Worm (Caenorhabditis elegans) whole organism, L4 larva: ENCODE measurements around the gene alh-5.

Experiments
- D1046.2 ChIP-seq: fragments of 200-800 bp; sonication (Bioruptor generic); IDR thresholded peaks from 2 replicates; pipeline ENCODE4 v1.3.6; 2022; ENCODE audit warnings: missing genetic modification characterization, missing compliant biosample characterization
- F49E8.2 ChIP-seq: sonication (generic microtip); optimal IDR thresholded peaks from 2 replicates; lab custom pipeline; 2016; ENCODE audit warnings: missing compliant biosample characterization, mild to moderate bottlenecking, missing genetic modification characterization, borderline replicate concordance
- Y75B8A.6 ChIP-seq: fragments of 200-800 bp; sonication (Bioruptor generic); IDR thresholded peaks from 2 replicates; pipeline ENCODE4 v1.3.6; 2022; ENCODE audit warnings: missing genetic modification reagents, missing genetic modification characterization, missing compliant biosample characterization
- aha-1 ChIP-seq: fragments of 150-350 bp; peaks from one replicate; lab custom pipeline; 2014; ENCODE audit warnings: missing biosample characterization, missing genetic modification characterization
- ama-1 ChIP-seq: fragments of 150-350 bp; optimal IDR thresholded peaks from 2 replicates; lab custom pipeline; 2014; ENCODE audit warnings: inconsistent platforms, mixed read lengths
- arid-1 ChIP-seq: fragments of 200-800 bp; sonication (Bioruptor generic); conservative IDR thresholded peaks from 2 replicates; pipeline ENCODE4 v1.3.6; 2022; ENCODE audit warnings: missing genetic modification reagents, missing genetic modification characterization, missing compliant biosample characterization
- attf-4 ChIP-seq: sonication (generic microtip); optimal IDR thresholded peaks from 3 replicates; lab custom pipeline; 2017; ENCODE audit warnings: missing biosample characterization, missing genetic modification characterization
- ceh-82 ChIP-seq: sonication (generic microtip); optimal IDR thresholded peaks from 2 replicates; lab custom pipeline; 2017; ENCODE audit warnings: missing biosample characterization, missing genetic modification characterization
- ctbp-1 ChIP-seq: fragments of 200-800 bp; sonication (Bioruptor generic); IDR thresholded peaks from 2 replicates; pipeline ENCODE4 v1.3.6; 2022; ENCODE audit warnings: missing genetic modification reagents, missing genetic modification characterization, missing compliant biosample characterization
- daf-12 ChIP-seq: fragments of 150-350 bp; optimal IDR thresholded peaks from 2 replicates; lab custom pipeline; 2014; ENCODE audit warnings: missing biosample characterization, missing genetic modification reagents, missing genetic modification characterization
- dpl-1 ChIP-seq: fragments of 150-350 bp; optimal IDR thresholded peaks from 2 replicates; lab custom pipeline; 2014; ENCODE audit warnings: missing biosample characterization, missing genetic modification reagents, missing genetic modification characterization
- duxl-1 ChIP-seq: sonication (generic microtip); optimal IDR thresholded peaks from 2 replicates; lab custom pipeline; 2016; ENCODE audit warnings: mild to moderate bottlenecking, missing genetic modification characterization, moderate library complexity, missing compliant biosample characterization; ENCODE audit not compliant: poor library complexity
- egl-27 ChIP-seq: sonication (generic microtip); optimal IDR thresholded peaks from 3 replicates; lab custom pipeline; 2017; ENCODE audit warnings: missing biosample characterization, missing genetic modification reagents, missing genetic modification characterization
- fkh-10 ChIP-seq: fragments of 150-350 bp; optimal IDR thresholded peaks from 2 replicates; lab custom pipeline; 2014; ENCODE audit warnings: missing biosample characterization, missing genetic modification reagents, missing genetic modification characterization
- fos-1 ChIP-seq: fragments of 150-350 bp; optimal IDR thresholded peaks from 2 replicates; lab custom pipeline; 2014; ENCODE audit warnings: missing biosample characterization, missing genetic modification characterization
- gei-8 ChIP-seq: fragments of 200-800 bp; sonication (Bioruptor generic); optimal IDR thresholded peaks from 2 replicates; lab custom pipeline; 2018; ENCODE audit warnings: mild to moderate bottlenecking, missing genetic modification characterization, missing compliant biosample characterization
- hlh-11 ChIP-seq: fragments of 200-800 bp; sonication (Bioruptor generic); optimal IDR thresholded peaks from 2 replicates; lab custom pipeline; 2018; ENCODE audit warnings: mild to moderate bottlenecking, missing genetic modification characterization, missing compliant biosample characterization
- jun-1 ChIP-seq: fragments of 150-350 bp; optimal IDR thresholded peaks from 2 replicates; lab custom pipeline; 2014; ENCODE audit warnings: missing biosample characterization, missing genetic modification reagents, missing genetic modification characterization
- lin-1 ChIP-seq: fragments of 200-800 bp; sonication (Bioruptor generic); IDR thresholded peaks from 2 replicates; pipeline ENCODE4 v1.3.6; 2022; ENCODE audit warnings: missing genetic modification reagents, missing genetic modification characterization, missing compliant biosample characterization
- lin-15B ChIP-seq: fragments of 150-350 bp; sonication (generic microtip); optimal IDR thresholded peaks from 3 replicates; lab custom pipeline; 2014; ENCODE audit warnings: missing biosample characterization, missing genetic modification characterization
- lin-29 ChIP-seq: fragments of 200-800 bp; sonication (Bioruptor generic); IDR thresholded peaks from 2 replicates; pipeline ENCODE4 v1.3.6; 2022; ENCODE audit warnings: missing genetic modification reagents, missing genetic modification characterization, missing compliant biosample characterization
- lin-38 ChIP-seq: fragments of 200-800 bp; sonication (Bioruptor generic); IDR thresholded peaks from 2 replicates; pipeline ENCODE4 v1.3.6; 2022; ENCODE audit warnings: missing genetic modification reagents, missing genetic modification characterization, missing compliant biosample characterization
- lsy-2 ChIP-seq, 2 experiments: fragments of 150-350 bp in 1 of 2; sonication (generic microtip) in 1 of 2; optimal IDR thresholded peaks; 2 replicates each; lab custom pipeline; 2014 to 2017; ENCODE audit warnings: missing biosample characterization in 2 of 2, missing genetic modification characterization in 2 of 2
- madf-9 ChIP-seq: fragments of 200-800 bp; sonication (Bioruptor generic); conservative IDR thresholded peaks from 2 replicates; pipeline ENCODE4 v1.3.6; 2022; ENCODE audit warnings: missing genetic modification reagents, missing genetic modification characterization, missing compliant biosample characterization
- mdt-29 ChIP-seq: fragments of 200-800 bp; sonication (Bioruptor generic); IDR thresholded peaks from 2 replicates; pipeline ENCODE4 v1.3.6; 2022; ENCODE audit warnings: missing genetic modification reagents, missing genetic modification characterization, missing compliant biosample characterization
- mes-2 ChIP-seq: sonication (generic microtip); optimal IDR thresholded peaks from 2 replicates; lab custom pipeline; 2016; ENCODE audit warnings: missing genotype, mild to moderate bottlenecking, missing genetic modification characterization, missing compliant biosample characterization; ENCODE audit not compliant: poor library complexity, severe bottlenecking
- mxl-2 ChIP-seq: fragments of 200-800 bp; sonication (Bioruptor generic); conservative IDR thresholded peaks from 2 replicates; pipeline ENCODE4 v1.3.6; 2022; ENCODE audit warnings: missing genetic modification reagents, missing genetic modification characterization, missing compliant biosample characterization
- mxl-3 ChIP-seq: fragments of 200-800 bp; sonication (Bioruptor generic); optimal IDR thresholded peaks from 2 replicates; lab custom pipeline; 2018; ENCODE audit warnings: mild to moderate bottlenecking, missing genetic modification characterization, missing compliant biosample characterization
- nhr-11 ChIP-seq: fragments of 150-350 bp; optimal IDR thresholded peaks from 2 replicates; lab custom pipeline; 2014; ENCODE audit warnings: missing biosample characterization, missing genetic modification characterization
- nhr-48 ChIP-seq: sonication (generic microtip); optimal IDR thresholded peaks from 2 replicates; lab custom pipeline; 2016; ENCODE audit warnings: mild to moderate bottlenecking, missing genetic modification characterization, missing compliant biosample characterization
- set-16 ChIP-seq: fragments of 200-800 bp; sonication (Bioruptor generic); IDR thresholded peaks from 2 replicates; pipeline ENCODE4 v1.3.6; 2022; ENCODE audit warnings: missing genetic modification reagents, missing genetic modification characterization, missing compliant biosample characterization
- snpc-4 ChIP-seq: fragments of 150-350 bp; optimal IDR thresholded peaks from 2 replicates; lab custom pipeline; 2014; ENCODE audit warnings: missing biosample characterization, missing genetic modification characterization
- tag-97 ChIP-seq: fragments of 200-800 bp; sonication (Bioruptor generic); IDR thresholded peaks from 2 replicates; pipeline ENCODE4 v1.3.6; 2022; ENCODE audit warnings: missing genetic modification characterization, missing compliant biosample characterization
- unc-62 ChIP-seq, 3 experiments: fragments of 150-350 bp in 1 of 3; sonication (generic microtip); optimal IDR thresholded peaks in 2 of 3; peaks in 1 of 3; 1 replicate in 1 of 3; 2 replicates in 2 of 3; lab custom pipeline; 2014 to 2017; ENCODE audit warnings: missing biosample characterization in 3 of 3, missing genetic modification characterization in 3 of 3, missing genetic modification reagents in 3 of 3, missing genotype in 1 of 3
- zfp-3 ChIP-seq: fragments of 200-800 bp; sonication (Bioruptor generic); conservative IDR thresholded peaks from 2 replicates; pipeline ENCODE4 v1.3.6; 2022; ENCODE audit warnings: missing genetic modification reagents, missing genetic modification characterization, missing compliant biosample characterization
- zip-11 ChIP-seq: fragments of 200-800 bp; sonication (Bioruptor generic); IDR thresholded peaks from 2 replicates; pipeline ENCODE4 v1.3.6; 2022; ENCODE audit warnings: missing genetic modification characterization, missing compliant biosample characterization

Gene alh-5

ce11 chrV:2022374-2022773 is 23.0 kb upstream of the alh-5 start, which contains the start of gene F59A7.5:
F59A7.5 (plus strand) TSS chrV:2022674.
- TF ChIP-seq lin-15B (tag; lab: Kevin White, UChicago) (no peak), ceh-82 (no peak), gei-8 (GFP tag; lab: Kevin White, UChicago) (no peak), lin-29 (GFP tag; lab: Robert Waterston, UW) (no peak), unc-62 (GFP tag; optimal IDR thresholded peaks at IDR 0.05 in 1 of 2; lab: Kevin White, UChicago) (peak in 1 of 2 experiments; percentile 13), unc-62 (tag; optimal IDR thresholded peaks at IDR 0.05; lab: Kevin White, UChicago) (no peak)
- TF ChIP-seq, all 104 proteins: peak for 1

ce11 chrV:2021283-2021682 is 21.9 kb upstream of the alh-5 start:
- TF ChIP-seq hlh-11 (tag; lab: Kevin White, UChicago), result no peak
- TF ChIP-seq madf-9 (GFP tag; lab: Robert Waterston, UW), result no peak
- TF ChIP-seq D1046.2 (GFP tag; lab: Robert Waterston, UW), result no peak
- no peak for TF ChIP-seq mxl-2
- TF ChIP-seq ama-1, result no peak
- TF ChIP-seq nhr-11 (tag; lab: Kevin White, UChicago), result no peak
- no peak for TF ChIP-seq ctbp-1
- no peak for TF ChIP-seq mes-2 (tag; lab: Kevin White, UChicago)
- no peak for TF ChIP-seq fos-1
- TF ChIP-seq nhr-48 (tag; lab: Kevin White, UChicago), result no peak
- no peak for TF ChIP-seq attf-4 (tag; lab: Kevin White, UChicago)
- TF ChIP-seq arid-1 (GFP tag; lab: Robert Waterston, UW), result no peak
- no peak for TF ChIP-seq F49E8.2
- TF ChIP-seq lin-1 (GFP tag; lab: Robert Waterston, UW), result no peak

- TF ChIP-seq egl-27 (tag; lab: Kevin White, UChicago) (no peak), duxl-1 (tag; lab: Kevin White, UChicago) (no peak), fkh-10 (GFP tag; lab: Kevin White, UChicago) (no peak), mxl-3 (GFP tag; lab: Kevin White, UChicago) (no peak), set-16 (GFP tag; lab: Robert Waterston, UW) (no peak), lin-1 (GFP tag; lab: Robert Waterston, UW) (no peak), nhr-11 (tag; lab: Kevin White, UChicago) (no peak), Y75B8A.6 (GFP tag; lab: Robert Waterston, UW) (no peak), zip-11 (GFP tag; lab: Robert Waterston, UW) (no peak), zfp-3 (no peak), lsy-2 (tag; optimal IDR thresholded peaks at IDR 0.05; lab: Kevin White, UChicago) (no peak), mdt-29 (GFP tag; lab: Robert Waterston, UW) (no peak), lin-38 (GFP tag; lab: Robert Waterston, UW) (no peak), dpl-1 (GFP tag; lab: Kevin White, UChicago) (no peak), snpc-4 (tag; lab: Kevin White, UChicago) (no peak), daf-12 (tag; lab: Kevin White, UChicago) (no peak), tag-97 (GFP tag; lab: Robert Waterston, UW) (no peak)
These were observed 19.3 kb upstream of the alh-5 start, which contains the start of gene F59A7.14 for ce11 chrV:2018689-2019088. F59A7.14 (plus strand) TSS chrV:2018989.

DNA sequence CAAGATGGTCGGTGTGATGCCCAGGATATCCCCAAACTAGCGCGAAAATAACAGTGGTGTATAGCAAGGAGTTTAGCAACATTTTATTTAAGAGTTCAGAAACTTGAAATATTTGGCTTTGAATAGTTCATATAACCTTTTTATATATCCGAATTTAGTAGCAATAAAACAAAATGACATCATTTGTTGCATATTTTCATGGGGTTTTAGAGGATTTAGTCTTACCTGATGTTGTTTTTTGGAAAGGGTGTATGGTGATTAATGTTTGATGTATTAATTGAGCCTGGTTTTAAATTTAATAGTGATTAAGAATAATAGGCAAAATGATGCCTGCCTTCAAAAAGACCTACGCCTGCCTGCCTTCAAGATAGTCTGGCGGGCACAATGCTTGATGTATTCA is 17.0 kb upstream of the alh-5 start, which contains the start of gene F59A7.2:
Gene F59A7.2, minus strand, starts transcription at position 101 of the 400 bp plus-strand sequence.
- TF ChIP-seq aha-1 (tag; lab: Kevin White, UChicago) (peak; percentile 16), jun-1 (tag; lab: Kevin White, UChicago) (no peak)
- TF ChIP-seq, all 104 proteins: peak for 1
